Worm (Caenorhabditis elegans) whole organism, L3 larva: ENCODE data around the gene ugt-56.

Experiments used
- R02D3.7 ChIP-seq: fragments of 150-350 bp; optimal IDR thresholded peaks from 2 replicates; lab custom pipeline; 2014; ENCODE audit warnings: missing biosample characterization, missing genetic modification characterization
- ZK546.5 ChIP-seq: sonication (generic microtip); optimal IDR thresholded peaks from 2 replicates; lab custom pipeline; 2017; ENCODE audit warnings: missing biosample characterization, missing genetic modification characterization
- aly-2 ChIP-seq: fragments of 150-350 bp; optimal IDR thresholded peaks from 2 replicates; lab custom pipeline; 2014; ENCODE audit warnings: missing biosample characterization, missing genetic modification characterization
- ama-1 ChIP-seq: fragments of 150-350 bp; optimal IDR thresholded peaks from 2 replicates; lab custom pipeline; 2018
- ceh-16 ChIP-seq: sonication (generic microtip); optimal IDR thresholded peaks from 2 replicates; lab custom pipeline; 2017; ENCODE audit warnings: missing biosample characterization, missing genetic modification characterization
- ceh-28 ChIP-seq: fragments of 150-350 bp; optimal IDR thresholded peaks from 2 replicates; lab custom pipeline; 2014; ENCODE audit warnings: missing biosample characterization, missing genetic modification reagents, missing genetic modification characterization
- ceh-82 ChIP-seq: fragments of 150-350 bp; optimal IDR thresholded peaks from 2 replicates; lab custom pipeline; 2014; ENCODE audit warnings: missing biosample characterization, missing genetic modification characterization
- ceh-9 ChIP-seq: sonication (generic microtip); optimal IDR thresholded peaks from 2 replicates; lab custom pipeline; 2018; ENCODE audit warnings: missing biosample characterization, missing genetic modification characterization
- daf-12 ChIP-seq: fragments of 150-350 bp; optimal IDR thresholded peaks from 2 replicates; lab custom pipeline; 2014; ENCODE audit warnings: missing biosample characterization, missing genetic modification reagents, missing genetic modification characterization
- egl-27 ChIP-seq: sonication (generic microtip); optimal IDR thresholded peaks from 4 replicates; lab custom pipeline; 2017; ENCODE audit warnings: missing biosample characterization, missing genetic modification reagents, missing genetic modification characterization
- egl-5 ChIP-seq: fragments of 150-350 bp; optimal IDR thresholded peaks from 2 replicates; lab custom pipeline; 2017; ENCODE audit warnings: missing biosample characterization, missing genetic modification reagents, missing genetic modification characterization, inconsistent platforms
- elt-1 ChIP-seq: fragments of 150-350 bp; optimal IDR thresholded peaks from 2 replicates; lab custom pipeline; 2014; ENCODE audit warnings: missing biosample characterization, missing genetic modification characterization
- elt-2 ChIP-seq: sonication (generic microtip); optimal IDR thresholded peaks from 2 replicates; lab custom pipeline; 2016; ENCODE audit warnings: missing genetic modification reagents, mild to moderate bottlenecking, missing genetic modification characterization, missing compliant biosample characterization
- elt-3 ChIP-seq, 3 experiments: fragments of 150-350 bp in 1 of 3; sonication (generic microtip) in 2 of 3; optimal IDR thresholded peaks; 2 replicates in 2 of 3; 4 replicates in 1 of 3; lab custom pipeline; 2014 to 2017; ENCODE audit warnings: missing biosample characterization in 3 of 3, missing genetic modification characterization in 3 of 3
- eor-1 ChIP-seq, 2 experiments: fragments of 150-350 bp; optimal IDR thresholded peaks; 2 replicates each; lab custom pipeline; 2014 to 2018; ENCODE audit warnings: missing biosample characterization in 2 of 2, missing genetic modification characterization in 2 of 2
- fkh-10 ChIP-seq: sonication (generic microtip); optimal IDR thresholded peaks from 2 replicates; lab custom pipeline; 2017; ENCODE audit warnings: missing biosample characterization, missing genetic modification reagents, missing genetic modification characterization
- fkh-2 ChIP-seq: fragments of 150-350 bp; optimal IDR thresholded peaks from 2 replicates; lab custom pipeline; 2014; ENCODE audit warnings: missing biosample characterization, missing genetic modification reagents, missing genetic modification characterization
- fos-1 ChIP-seq: fragments of 150-350 bp; optimal IDR thresholded peaks from 2 replicates; lab custom pipeline; 2014; ENCODE audit warnings: missing biosample characterization, missing genetic modification characterization
- hmg-11 ChIP-seq: sonication (generic microtip); optimal IDR thresholded peaks from 2 replicates; lab custom pipeline; 2016; ENCODE audit warnings: missing genetic modification characterization, missing compliant biosample characterization
- jun-1 ChIP-seq: fragments of 150-350 bp; optimal IDR thresholded peaks from 2 replicates; lab custom pipeline; 2014; ENCODE audit warnings: missing biosample characterization, missing genetic modification reagents, missing genetic modification characterization
- lin-15B ChIP-seq: fragments of 150-350 bp; optimal IDR thresholded peaks from 2 replicates; lab custom pipeline; 2014; ENCODE audit warnings: missing biosample characterization, missing genetic modification characterization
- lin-39 ChIP-seq: fragments of 150-350 bp; optimal IDR thresholded peaks from 2 replicates; lab custom pipeline; 2018; ENCODE audit warnings: missing biosample characterization, missing genetic modification reagents, missing genetic modification characterization
- lsy-12 ChIP-seq: sonication (generic microtip); optimal IDR thresholded peaks from 2 replicates; lab custom pipeline; 2016; ENCODE audit warnings: mild to moderate bottlenecking, missing genetic modification characterization, missing compliant biosample characterization
- mdl-1 ChIP-seq: fragments of 150-350 bp; optimal IDR thresholded peaks from 2 replicates; lab custom pipeline; 2014; ENCODE audit warnings: missing biosample characterization, missing genetic modification characterization
- mml-1 ChIP-seq: fragments of 150-350 bp; sonication (generic microtip); optimal IDR thresholded peaks from 3 replicates; lab custom pipeline; 2014; ENCODE audit warnings: missing biosample characterization, missing genetic modification characterization
- nfya-1 ChIP-seq: sonication (generic microtip); optimal IDR thresholded peaks from 2 replicates; lab custom pipeline; 2017; ENCODE audit warnings: missing genetic modification characterization, mild to moderate bottlenecking, missing compliant biosample characterization, antibody characterized with exemption, moderate library complexity; ENCODE audit not compliant: insufficient read depth
- nhr-11 ChIP-seq: fragments of 150-350 bp; optimal IDR thresholded peaks from 2 replicates; lab custom pipeline; 2014; ENCODE audit warnings: missing biosample characterization, missing genetic modification characterization
- nhr-12 ChIP-seq: fragments of 150-350 bp; optimal IDR thresholded peaks from 2 replicates; lab custom pipeline; 2014; ENCODE audit warnings: missing biosample characterization, missing genetic modification characterization
- nhr-23 ChIP-seq: fragments of 150-350 bp; optimal IDR thresholded peaks from 2 replicates; lab custom pipeline; 2014; ENCODE audit warnings: missing biosample characterization, missing genetic modification reagents, missing genetic modification characterization
- nhr-237 ChIP-seq: fragments of 150-350 bp; optimal IDR thresholded peaks from 2 replicates; lab custom pipeline; 2014; ENCODE audit warnings: missing biosample characterization, missing genetic modification characterization
- nhr-25 ChIP-seq: sonication (generic microtip); optimal IDR thresholded peaks from 2 replicates; lab custom pipeline; 2017; ENCODE audit warnings: missing biosample characterization, missing genetic modification characterization
- nhr-28 ChIP-seq: fragments of 150-350 bp; optimal IDR thresholded peaks from 2 replicates; lab custom pipeline; 2014; ENCODE audit warnings: missing biosample characterization, missing genetic modification characterization
- nhr-43 ChIP-seq: sonication (generic microtip); optimal IDR thresholded peaks from 2 replicates; lab custom pipeline; 2016; ENCODE audit warnings: mild to moderate bottlenecking, missing genetic modification characterization, missing compliant biosample characterization; ENCODE audit not compliant: poor library complexity, severe bottlenecking
- nhr-67 ChIP-seq: fragments of 150-350 bp; optimal IDR thresholded peaks from 2 replicates; lab custom pipeline; 2014; ENCODE audit warnings: missing biosample characterization, missing genetic modification characterization
- nhr-76 ChIP-seq: fragments of 150-350 bp; sonication (generic microtip); optimal IDR thresholded peaks from 5 replicates; lab custom pipeline; 2014; ENCODE audit warnings: missing biosample characterization, missing genetic modification characterization
- nhr-77 ChIP-seq: fragments of 150-350 bp; optimal IDR thresholded peaks from 2 replicates; lab custom pipeline; 2014; ENCODE audit warnings: missing biosample characterization, missing genetic modification characterization
- pha-4 ChIP-seq: fragments of 150-350 bp; optimal IDR thresholded peaks from 2 replicates; lab custom pipeline; 2014; ENCODE audit warnings: missing biosample characterization, missing genetic modification reagents, missing genetic modification characterization
- pqm-1 ChIP-seq: fragments of 150-350 bp; optimal IDR thresholded peaks from 2 replicates; lab custom pipeline; 2017; ENCODE audit warnings: missing biosample characterization, missing genetic modification characterization, inconsistent platforms
- sea-2 ChIP-seq: fragments of 150-350 bp; sonication (generic microtip); optimal IDR thresholded peaks from 4 replicates; lab custom pipeline; 2014; ENCODE audit warnings: missing biosample characterization, missing genetic modification reagents, missing genetic modification characterization
- skn-1 ChIP-seq: fragments of 150-350 bp; optimal IDR thresholded peaks from 2 replicates; lab custom pipeline; 2014; ENCODE audit warnings: missing biosample characterization, missing genetic modification characterization
- snpc-4 ChIP-seq: fragments of 150-350 bp; optimal IDR thresholded peaks from 2 replicates; lab custom pipeline; 2014; ENCODE audit warnings: missing biosample characterization, missing genetic modification characterization
- tbx-2 ChIP-seq: sonication (generic microtip); optimal IDR thresholded peaks from 2 replicates; lab custom pipeline; 2016; ENCODE audit warnings: mild to moderate bottlenecking, missing genetic modification characterization, missing compliant biosample characterization
- unc-39 ChIP-seq: sonication (generic microtip); optimal IDR thresholded peaks from 4 replicates; lab custom pipeline; 2017; ENCODE audit warnings: missing biosample characterization, missing genetic modification characterization
- unc-62 ChIP-seq: fragments of 150-350 bp; sonication (generic microtip); optimal IDR thresholded peaks from 4 replicates; lab custom pipeline; 2014; ENCODE audit warnings: missing biosample characterization, missing genetic modification reagents, missing genetic modification characterization
- zag-1 ChIP-seq: fragments of 150-350 bp; optimal IDR thresholded peaks from 2 replicates; lab custom pipeline; 2014; ENCODE audit warnings: missing biosample characterization, missing genetic modification characterization
- ztf-11 ChIP-seq: fragments of 150-350 bp; optimal IDR thresholded peaks from 2 replicates; lab custom pipeline; 2014; ENCODE audit warnings: missing biosample characterization, missing genetic modification characterization
- ztf-4 ChIP-seq: fragments of 150-350 bp; optimal IDR thresholded peaks from 2 replicates; lab custom pipeline; 2014; ENCODE audit warnings: missing biosample characterization, missing genetic modification characterization

The ugt-56 gene

DNA sequence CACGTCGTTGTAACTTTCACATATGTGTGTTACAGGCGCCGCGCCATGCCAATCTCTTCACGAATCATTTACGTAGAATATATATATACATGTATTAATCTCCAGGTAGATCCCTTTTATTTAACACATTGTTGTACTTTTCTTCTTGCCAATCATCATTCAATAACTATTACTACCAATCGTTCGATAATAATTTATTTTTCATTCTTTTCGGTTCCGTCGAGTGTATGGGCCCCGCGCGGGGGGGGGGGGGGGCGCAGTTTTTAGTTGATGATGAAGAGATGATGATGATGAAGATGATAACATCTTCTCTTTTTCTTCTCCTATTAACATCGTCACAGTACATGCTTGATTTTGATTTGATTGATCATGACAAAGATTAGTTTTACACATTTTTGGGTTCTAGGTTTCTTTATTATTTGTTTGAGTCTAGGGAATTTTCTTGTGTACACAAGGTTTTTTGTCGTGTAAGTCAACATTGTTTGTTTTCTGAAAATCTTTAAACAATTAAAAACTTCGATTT, 40.5 kb downstream of the ugt-56 start:
- TF ChIP-seq elt-1 (tag; lab: Kevin White, UChicago), result peak; percentile 79
- TF ChIP-seq pha-4, result peak; percentile 68
- TF ChIP-seq nhr-23 (tag; lab: Kevin White, UChicago), result peak; percentile 23
- no peak for TF ChIP-seq fkh-2 (tag; lab: Kevin White, UChicago)

DNA sequence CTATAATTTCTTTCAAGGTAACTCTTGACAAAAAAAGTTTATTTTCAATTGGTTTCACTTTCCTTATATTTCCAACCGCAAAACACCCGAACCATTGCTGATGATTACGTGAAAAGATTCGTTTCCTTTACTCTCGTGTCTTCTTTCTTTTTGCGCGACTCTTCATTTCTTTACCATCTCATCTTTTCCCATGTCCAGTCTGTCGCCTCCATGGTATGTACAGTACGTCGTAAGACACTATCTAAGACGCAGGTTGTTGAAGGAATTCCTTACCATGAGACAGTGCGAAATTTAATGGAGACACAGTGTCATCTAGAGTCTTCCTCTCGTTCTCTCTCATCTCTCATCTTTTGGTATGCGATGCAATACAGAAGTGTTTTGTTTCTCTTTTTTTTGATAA, 41.4 kb downstream of the ugt-56 start:
- TF ChIP-seq mdl-1 (tag; lab: Kevin White, UChicago) (peak; percentile 25), egl-27 (tag; lab: Kevin White, UChicago) (peak; percentile 42), ceh-82 (tag; lab: Kevin White, UChicago) (no peak), fkh-10 (GFP tag; lab: Kevin White, UChicago) (no peak), nhr-76 (tag; lab: Kevin White, UChicago) (no peak), ZK546.5 (tag; lab: Kevin White, UChicago) (no peak), ceh-28 (tag; lab: Kevin White, UChicago) (peak; percentile 58), unc-39 (no peak), tbx-2 (tag; lab: Kevin White, UChicago) (no peak), hmg-11 (tag; lab: Kevin White, UChicago) (no peak), ceh-9 (no peak), jun-1 (peak; percentile 62), ztf-4 (tag; lab: Kevin White, UChicago) (peak; percentile 47), nhr-28 (tag; lab: Kevin White, UChicago) (no peak), ama-1 (lab: Kevin White, UChicago) (peak; percentile 55), mml-1 (tag; lab: Kevin White, UChicago) (no peak), pha-4 (peak; percentile 91), daf-12 (tag; lab: Kevin White, UChicago) (no peak), elt-3 (tag; optimal IDR thresholded peaks at IDR 0.05; lab: Kevin White, UChicago) (peak in 1 of 3 experiments; percentile 56), nfya-1 (tag; lab: Kevin White, UChicago) (peak; percentile 50), aly-2 (tag; lab: Kevin White, UChicago) (no peak), elt-1 (tag; lab: Kevin White, UChicago) (peak; percentile 43), egl-5 (tag; lab: Kevin White, UChicago) (no peak), skn-1 (tag; lab: Kevin White, UChicago) (no peak), lin-39 (no peak), ceh-16 (no peak), zag-1 (tag; lab: Kevin White, UChicago) (no peak), nhr-25 (tag; lab: Kevin White, UChicago) (peak; percentile 94), eor-1 (tag; optimal IDR thresholded peaks at IDR 0.05; lab: Kevin White, UChicago) (no peak), nhr-77 (tag; lab: Kevin White, UChicago) (no peak), fkh-2 (tag; lab: Kevin White, UChicago) (no peak), ztf-11 (no peak), pqm-1 (tag; lab: Kevin White, UChicago) (peak; percentile 45), nhr-12 (tag; lab: Kevin White, UChicago) (no peak), nhr-67 (tag; lab: Kevin White, UChicago) (no peak), lin-15B (tag; lab: Kevin White, UChicago) (no peak), nhr-237 (no peak), lsy-12 (peak; percentile 2), snpc-4 (tag; lab: Kevin White, UChicago) (peak; percentile 33), R02D3.7 (tag; lab: Kevin White, UChicago) (peak; percentile 17), nhr-43 (tag; lab: Kevin White, UChicago) (peak; percentile 20), unc-62 (GFP tag; lab: Kevin White, UChicago) (peak; percentile 58), elt-2 (tag; lab: Kevin White, UChicago) (peak; percentile 74), nhr-23 (tag; lab: Kevin White, UChicago) (peak; percentile 81), sea-2 (GFP tag; lab: Kevin White, UChicago) (no peak), fos-1 (tag; lab: Kevin White, UChicago) (no peak), nhr-11 (no peak)
